Fruit fly (Drosophila melanogaster): ENCODE data around the gene up.
A peak's percentile ranks its signal among the peaks of the same experiment; 100 is the strongest.

The up gene

dm6 chrX:13611884-13612283, 9.5 kb upstream of the up start, which contains the start of the genes Ndc80 and BthD (continued):
- TF ChIP-seq Scr (GFP tag; IDR thresholded peaks at IDR 0.05; ENCODE audit: partially characterized antibody) (peak; percentile 62), Dll (GFP tag; IDR thresholded peaks at IDR 0.05; ENCODE audit: partially characterized antibody) (peak; percentile 63; the same call in 3 of the 4 replicates), HmgD (GFP tag; optimal IDR thresholded peaks at IDR 0.05) (peak; percentile 10), HmgZ (tag; optimal IDR thresholded peaks at IDR 0.05) (peak; percentile 24), BEAF-32 (GFP tag; optimal IDR thresholded peaks at IDR 0.05) (peak; percentile 71), CG17829 (tag; optimal IDR thresholded peaks at IDR 0.05) (no peak), onecut (GFP tag; IDR thresholded peaks at IDR 0.05) (no peak), Mrtf (GFP tag; IDR thresholded peaks at IDR 0.05) (no peak), tna (GFP tag; IDR thresholded peaks at IDR 0.05; ENCODE audit: partially characterized antibody) (peak; percentile 58; the same call in 1 of the 2 replicates), CG1603 (tag; optimal IDR thresholded peaks at IDR 0.05) (peak; percentile 67), sens (GFP tag) (peak; percentile 73), sd (tag; optimal IDR thresholded peaks at IDR 0.05) (no peak), nmo (GFP tag; optimal IDR thresholded peaks at IDR 0.05) (peak; percentile 14), sna (GFP tag; IDR thresholded peaks at IDR 0.05; ENCODE audit: partially characterized antibody) (0 out of 2 replicates have a peak, but pooled peaks have one; percentile 26), z (GFP tag; IDR thresholded peaks at IDR 0.05) (no peak), bcd (GFP tag; optimal IDR thresholded peaks at IDR 0.05) (no peak), Gug (GFP tag; IDR thresholded peaks at IDR 0.05) (no peak), ci (GFP tag; IDR thresholded peaks at IDR 0.05) (peak; percentile 19; the same call in 1 of the 3 replicates), CG13624 (GFP tag; optimal IDR thresholded peaks at IDR 0.05) (peak; percentile 48), CG7963 (GFP tag; IDR thresholded peaks at IDR 0.05; ENCODE audit: partially characterized antibody) (0 out of 3 replicates have a peak, but pooled peaks have one; percentile 19), Dref (GFP tag; IDR thresholded peaks at IDR 0.05) (peak; percentile 93), inv (GFP tag; IDR thresholded peaks at IDR 0.05; ENCODE audit: partially characterized antibody) (no peak), Bgb (GFP tag; IDR thresholded peaks at IDR 0.05; ENCODE audit: partially characterized antibody) (peak; percentile 72), CG14860 (GFP tag; IDR thresholded peaks at IDR 0.05; ENCODE audit: partially characterized antibody) (peak; percentile 46; the same call in 1 of the 3 replicates), Nf-YC (tag; optimal IDR thresholded peaks at IDR 0.05) (peak; percentile 12), HLH4C (GFP tag; IDR thresholded peaks at IDR 0.05; ENCODE audit: partially characterized antibody) (peak; percentile 55; the same call in 2 of the 3 replicates), Sin3A (optimal IDR thresholded peaks at IDR 0.05) (peak; percentile 49), CG10321 (GFP tag; IDR thresholded peaks at IDR 0.05) (no peak), CG9817 (tag; optimal IDR thresholded peaks at IDR 0.05) (no peak), ATbp (GFP tag; optimal IDR thresholded peaks at IDR 0.05) (no peak), trem (tag; optimal IDR thresholded peaks at IDR 0.05) (peak; percentile 30), Sry-δ (GFP tag; optimal IDR thresholded peaks at IDR 0.05) (peak; percentile 69), CG15514 (GFP tag; optimal IDR thresholded peaks at IDR 0.05) (peak; percentile 67), CG2202 (tag; optimal IDR thresholded peaks at IDR 0.05) (no peak), amos (GFP tag; IDR thresholded peaks at IDR 0.05; ENCODE audit: partially characterized antibody) (peak; percentile 70), CG14014 (GFP tag; IDR thresholded peaks at IDR 0.05) (no peak), vnd (GFP tag; IDR thresholded peaks at IDR 0.05; ENCODE audit: partially characterized antibody) (peak; percentile 54; the same call in 1 of the 3 replicates), CG6765 (GFP tag; optimal IDR thresholded peaks at IDR 0.05) (no peak), CG5953 (GFP tag; IDR thresholded peaks at IDR 0.05) (no peak), stwl (tag; optimal IDR thresholded peaks at IDR 0.05) (peak; percentile 45), CG4424 (GFP tag; optimal IDR thresholded peaks at IDR 0.05) (no peak), CG4617 (GFP tag; optimal IDR thresholded peaks at IDR 0.05; ENCODE audit: borderline replicate concordance) (peak; percentile 14), HLH54F (GFP tag; optimal IDR thresholded peaks at IDR 0.05) (no peak), CG3847 (GFP tag; IDR thresholded peaks at IDR 0.05) (peak; percentile 47; the same call in 1 of the 2 replicates), Lhr (GFP tag; optimal IDR thresholded peaks at IDR 0.05) (peak; percentile 22), CG10654 (GFP tag; optimal IDR thresholded peaks at IDR 0.05) (no peak), ato (GFP tag; IDR thresholded peaks at IDR 0.05; ENCODE audit: partially characterized antibody) (peak; percentile 57), Opbp (GFP tag; IDR thresholded peaks at IDR 0.05; ENCODE audit: partially characterized antibody) (peak; percentile 59; the same call in 1 of the 3 replicates), gfzf (GFP tag; optimal IDR thresholded peaks at IDR 0.05) (peak; percentile 39)
